Worm (Caenorhabditis elegans) whole organism, L1 larva: Measurements from ENCODE around the gene C07D10.1.

ENCODE experiments used
- C04F5.9 ChIP-seq: sonication (generic microtip); optimal IDR thresholded peaks from 2 replicates; lab custom pipeline; 2016; ENCODE audit warnings: missing genetic modification characterization, missing compliant biosample characterization
- F16B12.6 ChIP-seq: fragments of 150-350 bp; optimal IDR thresholded peaks from 2 replicates; lab custom pipeline; 2014; ENCODE audit warnings: missing biosample characterization, missing genetic modification characterization
- aha-1 ChIP-seq: fragments of 150-350 bp; optimal IDR thresholded peaks from 2 replicates; lab custom pipeline; 2014; ENCODE audit warnings: missing biosample characterization, missing genetic modification characterization
- alr-1 ChIP-seq: fragments of 200-800 bp; sonication (Bioruptor generic); optimal IDR thresholded peaks from 2 replicates; lab custom pipeline; 2018; ENCODE audit warnings: borderline replicate concordance, mild to moderate bottlenecking, missing genetic modification characterization, missing compliant biosample characterization
- ama-1 ChIP-seq: fragments of 150-350 bp; optimal IDR thresholded peaks from 2 replicates; lab custom pipeline; 2014
- blmp-1 ChIP-seq: fragments of 150-350 bp; optimal IDR thresholded peaks from 2 replicates; lab custom pipeline; 2014; ENCODE audit warnings: missing biosample characterization, missing genetic modification characterization
- ceh-82 ChIP-seq, 3 experiments: fragments of 150-350 bp in 1 of 3; sonication (generic microtip) in 2 of 3; optimal IDR thresholded peaks; 2 replicates each; lab custom pipeline; 2014 to 2017; ENCODE audit warnings: missing biosample characterization in 3 of 3, missing genetic modification characterization in 3 of 3
- dpl-1 ChIP-seq, 3 experiments: fragments of 150-350 bp in 2 of 3; sonication (generic microtip) in 1 of 3; optimal IDR thresholded peaks; 2 replicates each; lab custom pipeline; 2014 to 2017; ENCODE audit warnings: missing biosample characterization in 3 of 3, missing genetic modification characterization in 3 of 3, missing genetic modification reagents in 3 of 3
- efl-1 ChIP-seq, 4 experiments: fragments of 150-350 bp; optimal IDR thresholded peaks in 3 of 4; peaks in 1 of 4; 1 replicate in 1 of 4; 2 replicates in 3 of 4; lab custom pipeline; 2014; ENCODE audit warnings: missing biosample characterization in 2 of 4, missing genetic modification characterization in 2 of 4, missing genetic modification reagents in 2 of 4
- egl-27 ChIP-seq, 2 experiments: fragments of 150-350 bp in 1 of 2; sonication (generic microtip); optimal IDR thresholded peaks; 3 replicates each; lab custom pipeline; 2017 to 2018; ENCODE audit warnings: missing biosample characterization in 2 of 2, missing genetic modification characterization in 2 of 2, missing genetic modification reagents in 2 of 2
- fkh-4 ChIP-seq: sonication (generic microtip); optimal IDR thresholded peaks from 2 replicates; lab custom pipeline; 2016; ENCODE audit warnings: missing compliant biosample characterization, missing genetic modification characterization, borderline replicate concordance
- fkh-8 ChIP-seq: sonication (generic microtip); optimal IDR thresholded peaks from 2 replicates; lab custom pipeline; 2016; ENCODE audit warnings: mild to moderate bottlenecking, missing genetic modification characterization, missing compliant biosample characterization
- fos-1 ChIP-seq: fragments of 150-350 bp; optimal IDR thresholded peaks from 2 replicates; lab custom pipeline; 2014; ENCODE audit warnings: missing biosample characterization, missing genetic modification characterization
- grh-1 ChIP-seq: fragments of 200-800 bp; sonication (Bioruptor generic); IDR thresholded peaks from 2 replicates; pipeline ENCODE4 v1.3.6; 2022; ENCODE audit warnings: missing genetic modification reagents, missing genetic modification characterization, missing compliant biosample characterization
- isw-1 ChIP-seq: fragments of 200-800 bp; sonication (Bioruptor generic); IDR thresholded peaks from 2 replicates; pipeline ENCODE4 v1.3.6; 2022; ENCODE audit warnings: missing genetic modification characterization, missing compliant biosample characterization
- lin-14 ChIP-seq: fragments of 200-800 bp; sonication (Bioruptor generic); optimal IDR thresholded peaks from 2 replicates; lab custom pipeline; 2018; ENCODE audit warnings: mild to moderate bottlenecking, missing genetic modification characterization, moderate library complexity, missing compliant biosample characterization
- lin-35 ChIP-seq, 2 experiments: fragments of 150-350 bp; optimal IDR thresholded peaks; 2 replicates each; lab custom pipeline; 2014; ENCODE audit warnings: missing biosample characterization in 2 of 2, missing genetic modification characterization in 2 of 2, missing genetic modification reagents in 2 of 2
- lsy-2 ChIP-seq, 2 experiments: fragments of 150-350 bp; optimal IDR thresholded peaks; 2 replicates each; lab custom pipeline; 2014; ENCODE audit warnings: missing biosample characterization in 2 of 2, missing genetic modification characterization in 2 of 2
- mab-9 ChIP-seq: fragments of 200-800 bp; sonication (Bioruptor generic); IDR thresholded peaks from 2 replicates; pipeline ENCODE4 v1.3.6; 2022; ENCODE audit warnings: missing genetic modification reagents, missing genetic modification characterization, missing compliant biosample characterization
- mdl-1 ChIP-seq, 2 experiments: fragments of 150-350 bp; optimal IDR thresholded peaks; 2 replicates each; lab custom pipeline; 2014 to 2017; ENCODE audit warnings: missing biosample characterization in 2 of 2, missing genetic modification characterization in 2 of 2, inconsistent platforms in 1 of 2
- nhr-19 ChIP-seq: fragments of 200-800 bp; sonication (Bioruptor generic); conservative IDR thresholded peaks from 2 replicates; pipeline ENCODE4 v1.3.6; 2022; ENCODE audit warnings: missing genetic modification characterization, missing compliant biosample characterization
- nhr-20 ChIP-seq: sonication (generic microtip); optimal IDR thresholded peaks from 2 replicates; lab custom pipeline; 2016; ENCODE audit warnings: mild to moderate bottlenecking, missing genetic modification characterization, missing compliant biosample characterization
- nhr-237 ChIP-seq: fragments of 150-350 bp; optimal IDR thresholded peaks from 2 replicates; lab custom pipeline; 2014; ENCODE audit warnings: missing biosample characterization, missing genetic modification characterization
- nhr-47 ChIP-seq: sonication (generic microtip); optimal IDR thresholded peaks from 2 replicates; lab custom pipeline; 2016; ENCODE audit warnings: mild to moderate bottlenecking, missing genetic modification characterization, moderate library complexity, missing compliant biosample characterization
- nhr-71 ChIP-seq: sonication (generic microtip); optimal IDR thresholded peaks from 2 replicates; lab custom pipeline; 2016; ENCODE audit warnings: mild to moderate bottlenecking, missing genetic modification characterization, moderate library complexity, missing compliant biosample characterization
- nhr-76 ChIP-seq: sonication (generic microtip); optimal IDR thresholded peaks from 2 replicates; lab custom pipeline; 2017; ENCODE audit warnings: missing biosample characterization, missing genetic modification characterization
- nhr-85 ChIP-seq: sonication (generic microtip); peaks from one replicate; lab custom pipeline; 2016; ENCODE audit warnings: missing genetic modification characterization, inconsistent platforms, missing compliant biosample characterization
- nhr-90 ChIP-seq: sonication (generic microtip); optimal IDR thresholded peaks from 2 replicates; lab custom pipeline; 2016; ENCODE audit warnings: mild to moderate bottlenecking, missing genetic modification characterization, missing compliant biosample characterization; ENCODE audit not compliant: poor library complexity
- pag-3 ChIP-seq: sonication (generic microtip); optimal IDR thresholded peaks from 2 replicates; lab custom pipeline; 2017; ENCODE audit warnings: missing genetic modification characterization, mild to moderate bottlenecking, missing compliant biosample characterization, antibody characterized with exemption, borderline replicate concordance; ENCODE audit not compliant: insufficient read depth
- pax-3 ChIP-seq: fragments of 200-800 bp; sonication (Bioruptor generic); optimal IDR thresholded peaks from 2 replicates; lab custom pipeline; 2018; ENCODE audit warnings: mild to moderate bottlenecking, missing genetic modification characterization, moderate library complexity, missing compliant biosample characterization
- rnt-1 ChIP-seq: sonication (generic microtip); optimal IDR thresholded peaks from 2 replicates; lab custom pipeline; 2016; ENCODE audit warnings: mild to moderate bottlenecking, missing genetic modification characterization, moderate library complexity, missing compliant biosample characterization
- skn-1 ChIP-seq: fragments of 150-350 bp; optimal IDR thresholded peaks from 2 replicates; lab custom pipeline; 2014; ENCODE audit warnings: missing biosample characterization, missing genetic modification characterization
- snu-23 ChIP-seq: sonication (generic microtip); optimal IDR thresholded peaks from 2 replicates; lab custom pipeline; 2016; ENCODE audit warnings: missing genetic modification characterization, missing compliant biosample characterization
- sup-37 ChIP-seq: fragments of 200-800 bp; sonication (Bioruptor generic); optimal IDR thresholded peaks from 2 replicates; lab custom pipeline; 2018; ENCODE audit warnings: mild to moderate bottlenecking, missing genetic modification characterization, missing compliant biosample characterization
- swsn-7 ChIP-seq: sonication (generic microtip); optimal IDR thresholded peaks from 2 replicates; lab custom pipeline; 2016; ENCODE audit warnings: missing genetic modification characterization, missing compliant biosample characterization
- tbx-2 ChIP-seq: sonication (generic microtip); optimal IDR thresholded peaks from 2 replicates; lab custom pipeline; 2016; ENCODE audit warnings: missing genetic modification characterization, missing compliant biosample characterization
- unc-30 ChIP-seq: sonication (generic microtip); optimal IDR thresholded peaks from 2 replicates; lab custom pipeline; 2017; ENCODE audit warnings: missing biosample characterization, missing genetic modification characterization
- xbp-1 ChIP-seq: sonication (generic microtip); optimal IDR thresholded peaks from 2 replicates; lab custom pipeline; 2016; ENCODE audit warnings: missing genetic modification characterization, missing compliant biosample characterization
- zip-4 ChIP-seq: fragments of 200-800 bp; sonication (Bioruptor generic); optimal IDR thresholded peaks from 2 replicates; lab custom pipeline; 2018; ENCODE audit warnings: mild to moderate bottlenecking, missing genetic modification characterization, moderate library complexity, missing compliant biosample characterization

Gene C07D10.1

DNA sequence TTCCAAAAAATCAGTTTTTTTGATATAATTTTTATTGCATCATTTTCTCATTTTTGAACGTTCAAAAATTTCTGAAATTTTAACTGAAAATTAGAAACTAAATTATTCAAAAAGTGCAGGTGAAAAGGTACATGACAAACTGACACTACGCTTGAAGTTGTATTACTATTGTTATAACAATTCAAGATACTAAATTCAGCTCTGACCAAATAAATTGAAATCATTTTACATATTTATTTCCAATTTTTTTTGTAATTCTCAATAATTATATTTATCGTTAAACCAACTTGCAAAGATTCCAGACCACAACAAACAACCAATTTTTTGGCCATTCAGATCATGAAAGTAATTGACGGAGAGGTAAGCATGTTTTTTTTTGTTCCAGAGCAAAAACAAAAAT lies 13.4 kb upstream of the C07D10.1 start, which contains the start of gene sre-3 (continued):
- no peak for TF ChIP-seq unc-30
- no peak for TF ChIP-seq pax-3 (tag; lab: Kevin White, UChicago)

- no peak for TF ChIP-seq rnt-1
- peak; percentile 5 for TF ChIP-seq lin-14
- no peak for TF ChIP-seq C04F5.9 (tag; lab: Kevin White, UChicago)
- peak; percentile 37 for TF ChIP-seq nhr-85 (tag; lab: Kevin White, UChicago)
Observed at ce11 chrII:7390335-7390734, 8.5 kb upstream of the C07D10.1 start.

DNA sequence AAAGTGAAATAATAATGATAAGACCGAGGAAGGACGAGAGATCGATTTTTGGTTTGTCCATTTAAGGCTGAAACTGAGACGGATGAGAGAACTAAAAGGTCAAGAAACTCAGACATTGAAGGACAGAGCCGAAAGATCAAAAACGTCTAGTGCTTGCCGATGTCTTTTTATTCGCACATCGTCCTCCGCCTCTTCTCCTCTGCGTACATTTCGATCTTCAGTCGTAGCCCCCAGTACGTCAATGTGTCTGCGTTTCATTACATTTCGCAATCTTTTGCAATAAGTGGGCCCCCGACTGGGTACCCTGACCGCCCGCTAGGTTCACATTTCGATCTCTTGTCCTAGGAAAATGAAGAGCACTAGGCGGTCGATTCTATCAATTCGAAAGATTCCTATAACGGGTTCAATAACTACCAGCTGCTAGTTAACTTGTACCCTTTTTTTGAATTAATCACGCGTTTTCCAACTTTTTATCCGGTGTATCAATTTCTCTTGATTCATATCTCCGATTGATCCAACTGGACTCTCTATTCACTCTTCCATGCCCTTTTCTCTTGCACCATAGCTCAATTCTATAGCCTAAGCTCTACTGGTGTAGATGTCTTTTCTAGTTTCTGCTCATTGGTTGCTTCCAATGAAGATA lies 6.6 kb upstream of the C07D10.1 start:
- peak; percentile 87 for TF ChIP-seq lin-14
- no peak for TF ChIP-seq sup-37
- TF ChIP-seq nhr-237: peak; percentile 53
- TF ChIP-seq F16B12.6: no peak
- no peak for TF ChIP-seq fkh-4
- no peak for TF ChIP-seq mab-9 (GFP tag; lab: Robert Waterston, UW)
- TF ChIP-seq fkh-8 (tag; lab: Kevin White, UChicago): peak; percentile 52
- peak; percentile 33 for TF ChIP-seq nhr-90 (tag; lab: Kevin White, UChicago)
- peak; percentile 50 to 76 (median 71) for TF ChIP-seq ceh-82 (tag; optimal IDR thresholded peaks at IDR 0.05; lab: Kevin White, UChicago)
- TF ChIP-seq alr-1: no peak
- TF ChIP-seq zip-4 (GFP tag; lab: Kevin White, UChicago): peak; percentile 75
- peak; percentile 67 for TF ChIP-seq snu-23
- peak; percentile 42 to 62 for TF ChIP-seq efl-1 (optimal IDR thresholded peaks at IDR 0.05; lab: Kevin White, UChicago)
- peak; percentile 12 to 93 for TF ChIP-seq efl-1 (GFP tag; optimal IDR thresholded peaks at IDR 0.05 in 1 of 2; lab: Kevin White, UChicago)
- TF ChIP-seq blmp-1 (tag; lab: Kevin White, UChicago): peak; percentile 57
- no peak for TF ChIP-seq pag-3
- TF ChIP-seq nhr-76: no peak
- TF ChIP-seq nhr-19 (GFP tag; lab: Robert Waterston, UW): peak; percentile 32; the same call in 1 of the 2 replicates
- peak; percentile 34 to 44 for TF ChIP-seq lin-35 (GFP tag; optimal IDR thresholded peaks at IDR 0.05; lab: Kevin White, UChicago)
- no peak for TF ChIP-seq grh-1 (GFP tag; lab: Robert Waterston, UW)
- peak; percentile 6 to 69 for TF ChIP-seq lsy-2 (tag; optimal IDR thresholded peaks at IDR 0.05; lab: Kevin White, UChicago)
- TF ChIP-seq isw-1 (GFP tag; lab: Robert Waterston, UW): peak; percentile 24; the same call in 1 of the 2 replicates
- TF ChIP-seq nhr-71 (tag; lab: Kevin White, UChicago): peak; percentile 77
- TF ChIP-seq mdl-1 (tag; optimal IDR thresholded peaks at IDR 0.05; lab: Kevin White, UChicago): peak in 1 of 2 experiments; percentile 42
- peak; percentile 66 for TF ChIP-seq nhr-20 (tag; lab: Kevin White, UChicago)
- peak; percentile 33 for TF ChIP-seq swsn-7 (tag; lab: Kevin White, UChicago)
- TF ChIP-seq skn-1 (tag; lab: Kevin White, UChicago): peak; percentile 76
- TF ChIP-seq dpl-1 (GFP tag; optimal IDR thresholded peaks at IDR 0.05; lab: Kevin White, UChicago): peak in 2 of 3 experiments; percentile 1 to 3
- no peak for TF ChIP-seq aha-1 (tag; lab: Kevin White, UChicago)
- TF ChIP-seq egl-27 (tag; optimal IDR thresholded peaks at IDR 0.05; lab: Kevin White, UChicago): peak; percentile 46 to 68
- TF ChIP-seq ama-1: no peak
- peak; percentile 38 for TF ChIP-seq rnt-1
- TF ChIP-seq fos-1 (tag; lab: Kevin White, UChicago): no peak
- TF ChIP-seq tbx-2 (tag; lab: Kevin White, UChicago): peak; percentile 37
- TF ChIP-seq nhr-47 (tag; lab: Kevin White, UChicago): peak; percentile 36
- peak; percentile 53 for TF ChIP-seq xbp-1 (tag; lab: Kevin White, UChicago)
- peak; percentile 82 for TF ChIP-seq nhr-85 (tag; lab: Kevin White, UChicago)
